Worm (Caenorhabditis elegans) whole organism, L2 larva: Measurements from ENCODE around the gene otpl-7.

Experiments
- F13H6.1 ChIP-seq: sonication (generic microtip); optimal IDR thresholded peaks from 2 replicates; lab custom pipeline; 2016; ENCODE audit warnings: missing genetic modification characterization, missing compliant biosample characterization
- R02D3.7 ChIP-seq: fragments of 150-350 bp; optimal IDR thresholded peaks from 2 replicates; lab custom pipeline; 2014; ENCODE audit warnings: missing biosample characterization, missing genetic modification characterization
- ZK546.5 ChIP-seq: sonication (generic microtip); optimal IDR thresholded peaks from 2 replicates; lab custom pipeline; 2017; ENCODE audit warnings: missing biosample characterization, missing genetic modification characterization
- aly-2 ChIP-seq: fragments of 150-350 bp; optimal IDR thresholded peaks from 2 replicates; lab custom pipeline; 2014; ENCODE audit warnings: missing biosample characterization, missing genetic modification characterization
- ama-1 ChIP-seq: fragments of 150-350 bp; optimal IDR thresholded peaks from 2 replicates; lab custom pipeline; 2018; ENCODE audit warnings: inconsistent platforms
- blmp-1 ChIP-seq: sonication (generic microtip); optimal IDR thresholded peaks from 2 replicates; lab custom pipeline; 2017; ENCODE audit warnings: missing genetic modification characterization, mild to moderate bottlenecking, missing compliant biosample characterization, antibody characterized with exemption, moderate library complexity; ENCODE audit not compliant: insufficient read depth
- ceh-16 ChIP-seq: fragments of 150-350 bp; optimal IDR thresholded peaks from 2 replicates; lab custom pipeline; 2014; ENCODE audit warnings: missing biosample characterization, missing genetic modification characterization
- ceh-82 ChIP-seq: fragments of 150-350 bp; optimal IDR thresholded peaks from 2 replicates; lab custom pipeline; 2014; ENCODE audit warnings: missing biosample characterization, missing genetic modification characterization
- dmd-4 ChIP-seq: sonication (generic microtip); optimal IDR thresholded peaks from 2 replicates; lab custom pipeline; 2017; ENCODE audit warnings: missing biosample characterization, missing genetic modification characterization
- egl-27 ChIP-seq: sonication (generic microtip); optimal IDR thresholded peaks from 3 replicates; lab custom pipeline; 2017; ENCODE audit warnings: missing biosample characterization, missing genetic modification reagents, missing genetic modification characterization
- elt-1 ChIP-seq: fragments of 150-350 bp; optimal IDR thresholded peaks from 2 replicates; lab custom pipeline; 2014; ENCODE audit warnings: missing biosample characterization, missing genetic modification characterization
- elt-3 ChIP-seq: sonication (generic microtip); optimal IDR thresholded peaks from 2 replicates; lab custom pipeline; 2017; ENCODE audit warnings: missing biosample characterization, missing genetic modification characterization
- gmeb-1 ChIP-seq: fragments of 150-350 bp; optimal IDR thresholded peaks from 2 replicates; lab custom pipeline; 2014; ENCODE audit warnings: missing biosample characterization, missing genetic modification characterization
- lin-11 ChIP-seq: fragments of 150-350 bp; sonication (generic microtip); optimal IDR thresholded peaks from 2 replicates; lab custom pipeline; 2014; ENCODE audit warnings: missing biosample characterization, missing genetic modification characterization, inconsistent platforms, mixed read lengths
- lin-13 ChIP-seq: fragments of 150-350 bp; optimal IDR thresholded peaks from 2 replicates; lab custom pipeline; 2014; ENCODE audit warnings: missing biosample characterization, missing genetic modification reagents, missing genetic modification characterization
- lin-39 ChIP-seq: fragments of 150-350 bp; optimal IDR thresholded peaks from 2 replicates; lab custom pipeline; 2014; ENCODE audit warnings: missing biosample characterization, missing genetic modification reagents, missing genetic modification characterization
- lsy-2 ChIP-seq, 2 experiments: fragments of 150-350 bp in 1 of 2; sonication (generic microtip) in 1 of 2; optimal IDR thresholded peaks; 2 replicates each; lab custom pipeline; 2014 to 2017; ENCODE audit warnings: missing biosample characterization in 2 of 2, missing genetic modification characterization in 2 of 2
- mbf-1 ChIP-seq: sonication (generic microtip); optimal IDR thresholded peaks from 2 replicates; lab custom pipeline; 2017; ENCODE audit warnings: missing biosample characterization, missing genetic modification characterization
- mdl-1 ChIP-seq, 2 experiments: fragments of 150-350 bp in 1 of 2; sonication (generic microtip) in 1 of 2; optimal IDR thresholded peaks; 2 replicates each; lab custom pipeline; 2017; ENCODE audit warnings: missing biosample characterization in 2 of 2, missing genetic modification characterization in 2 of 2
- nhr-10 ChIP-seq: sonication (generic microtip); optimal IDR thresholded peaks from 2 replicates; lab custom pipeline; 2017; ENCODE audit warnings: missing biosample characterization, missing genetic modification characterization
- nhr-11 ChIP-seq: fragments of 150-350 bp; optimal IDR thresholded peaks from 2 replicates; lab custom pipeline; 2014; ENCODE audit warnings: missing biosample characterization, missing genetic modification characterization
- nhr-12 ChIP-seq: fragments of 150-350 bp; optimal IDR thresholded peaks from 2 replicates; lab custom pipeline; 2014; ENCODE audit warnings: missing biosample characterization, missing genetic modification characterization
- nhr-23 ChIP-seq: fragments of 150-350 bp; optimal IDR thresholded peaks from 2 replicates; lab custom pipeline; 2014; ENCODE audit warnings: missing biosample characterization, missing genetic modification reagents, missing genetic modification characterization
- nhr-237 ChIP-seq: fragments of 150-350 bp; optimal IDR thresholded peaks from 2 replicates; lab custom pipeline; 2014; ENCODE audit warnings: missing biosample characterization, missing genetic modification characterization
- nhr-25 ChIP-seq: fragments of 150-350 bp; sonication (generic microtip); optimal IDR thresholded peaks from 3 replicates; lab custom pipeline; 2014; ENCODE audit warnings: missing biosample characterization, missing genetic modification characterization
- nhr-6 ChIP-seq: fragments of 150-350 bp; optimal IDR thresholded peaks from 2 replicates; lab custom pipeline; 2014; ENCODE audit warnings: missing biosample characterization, missing genetic modification characterization
- nhr-77 ChIP-seq: fragments of 150-350 bp; optimal IDR thresholded peaks from 2 replicates; lab custom pipeline; 2014; ENCODE audit warnings: missing biosample characterization, missing genetic modification characterization
- peb-1 ChIP-seq: fragments of 150-350 bp; optimal IDR thresholded peaks from 2 replicates; lab custom pipeline; 2014; ENCODE audit warnings: missing biosample characterization, missing genetic modification characterization
- sem-4 ChIP-seq: fragments of 150-350 bp; optimal IDR thresholded peaks from 2 replicates; lab custom pipeline; 2014; ENCODE audit warnings: missing biosample characterization, missing genetic modification reagents, missing genetic modification characterization
- skn-1 ChIP-seq: sonication (generic microtip); optimal IDR thresholded peaks from 2 replicates; lab custom pipeline; 2017; ENCODE audit warnings: missing biosample characterization, missing genetic modification characterization
- unc-39 ChIP-seq: fragments of 150-350 bp; optimal IDR thresholded peaks from 2 replicates; lab custom pipeline; 2014; ENCODE audit warnings: missing biosample characterization, missing genetic modification characterization
- unc-62 ChIP-seq: fragments of 150-350 bp; optimal IDR thresholded peaks from 2 replicates; lab custom pipeline; 2014; ENCODE audit warnings: missing biosample characterization, missing genetic modification reagents, missing genetic modification characterization
- zag-1 ChIP-seq: fragments of 150-350 bp; optimal IDR thresholded peaks from 2 replicates; lab custom pipeline; 2014; ENCODE audit warnings: missing biosample characterization, missing genetic modification characterization
- ztf-1 ChIP-seq: fragments of 200-800 bp; sonication (Bioruptor generic); conservative IDR thresholded peaks from 2 replicates; pipeline ENCODE4 v1.3.6; 2022; ENCODE audit warnings: missing genetic modification characterization, missing compliant biosample characterization
- ztf-11 ChIP-seq: sonication (generic microtip); optimal IDR thresholded peaks from 2 replicates; lab custom pipeline; 2017; ENCODE audit warnings: missing biosample characterization, missing genetic modification characterization

The otpl-7 gene

DNA sequence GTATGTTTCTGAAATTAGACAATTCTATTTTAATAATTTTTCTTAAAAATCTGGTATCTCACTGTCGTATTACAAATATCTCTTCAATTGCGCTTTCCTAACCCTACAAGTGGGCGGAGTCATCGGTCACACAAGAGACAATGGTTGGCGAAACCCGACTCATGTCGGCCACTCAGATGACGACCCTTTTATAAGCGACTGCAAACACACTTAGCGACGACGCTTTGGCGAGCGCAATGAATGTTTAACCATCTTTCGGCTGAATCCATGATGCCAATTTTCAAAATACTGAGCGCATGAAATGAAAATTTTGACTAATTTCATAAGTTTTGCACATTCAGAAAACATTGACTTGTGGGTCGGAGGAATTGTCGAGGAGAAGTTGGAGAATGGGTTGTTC, 21.0 kb upstream of the otpl-7 start (continued):
- TF ChIP-seq nhr-77 (tag; lab: Kevin White, UChicago) (peak; percentile 31), zag-1 (peak; percentile 81), nhr-10 (tag; lab: Kevin White, UChicago) (peak; percentile 51), ztf-1 (GFP tag; lab: Robert Waterston, UW) (0 out of 2 replicates have a peak, but pooled peaks have one; percentile 82), ama-1 (lab: Kevin White, UChicago) (peak; percentile 14), R02D3.7 (tag; lab: Kevin White, UChicago) (peak; percentile 56), peb-1 (tag; lab: Kevin White, UChicago) (peak; percentile 6), nhr-25 (tag; lab: Kevin White, UChicago) (no peak), ceh-16 (peak; percentile 65), ZK546.5 (tag; lab: Kevin White, UChicago) (peak; percentile 23), egl-27 (tag; lab: Kevin White, UChicago) (peak; percentile 90), lsy-2 (tag; optimal IDR thresholded peaks at IDR 0.05; lab: Kevin White, UChicago) (peak; percentile 87 to 88), elt-1 (tag; lab: Kevin White, UChicago) (no peak), nhr-12 (peak; percentile 40), mbf-1 (tag; lab: Kevin White, UChicago) (peak; percentile 14), ceh-82 (tag; lab: Kevin White, UChicago) (peak; percentile 85), elt-3 (tag; lab: Kevin White, UChicago) (no peak), nhr-237 (peak; percentile 63), nhr-23 (tag; lab: Kevin White, UChicago) (no peak), sem-4 (tag; lab: Kevin White, UChicago) (peak; percentile 87)

DNA sequence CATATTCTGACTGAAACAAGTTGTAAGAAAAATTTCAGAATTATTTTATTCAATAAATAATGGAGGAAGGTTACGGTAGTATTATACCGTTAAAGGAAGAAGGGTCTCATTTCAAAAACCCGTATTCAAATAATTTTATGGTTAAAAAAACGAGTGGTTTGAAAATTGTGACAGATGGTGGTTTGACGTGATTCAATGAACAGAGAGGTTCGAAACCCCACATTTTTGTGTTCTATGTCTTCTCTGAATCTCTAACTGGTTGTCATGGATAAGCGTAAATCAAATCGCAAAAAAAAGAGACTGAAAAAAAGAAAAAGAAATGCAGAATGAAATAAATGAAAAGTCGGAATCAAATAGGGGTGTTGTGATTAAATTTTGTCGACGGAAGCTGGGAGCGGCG, 14.0 kb upstream of the otpl-7 start, which contains the start of gene ZK994.6:
TSS of gene ZK994.6 (minus strand) at position 101 of the 400 bp plus-strand sequence.
- TF ChIP-seq nhr-6 (tag; lab: Kevin White, UChicago) (no peak), egl-27 (tag; lab: Kevin White, UChicago) (no peak), nhr-237 (no peak), ztf-11 (no peak), gmeb-1 (tag; lab: Kevin White, UChicago) (no peak), lin-11 (tag; lab: Kevin White, UChicago) (no peak), blmp-1 (tag; lab: Kevin White, UChicago) (no peak), unc-62 (GFP tag; lab: Kevin White, UChicago) (no peak), skn-1 (tag; lab: Kevin White, UChicago) (no peak), ztf-1 (GFP tag; lab: Robert Waterston, UW) (no peak), lin-39 (tag; lab: Kevin White, UChicago) (no peak)
- TF ChIP-seq, all 48 proteins: peak for 0

DNA sequence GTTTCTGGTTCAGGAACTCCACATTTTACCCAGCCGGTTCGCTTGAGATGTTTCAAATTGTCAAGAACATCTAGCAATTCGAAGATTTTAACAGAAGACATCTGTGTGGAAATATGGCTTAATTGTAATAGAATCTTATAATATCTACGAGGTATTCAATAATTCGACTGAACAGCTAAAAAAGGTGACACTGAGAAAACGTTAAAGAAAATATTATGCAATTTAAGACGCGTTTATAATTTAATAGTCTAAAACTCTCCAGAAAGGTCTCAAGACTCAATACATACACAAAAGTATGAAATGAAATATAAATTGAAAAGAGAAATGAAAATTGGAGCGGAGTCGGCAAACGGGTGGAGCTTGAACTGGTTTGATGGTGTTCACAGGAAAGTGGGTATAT, 7.9 kb upstream of the otpl-7 start, which contains the start of gene F45F2.9:
TSS of gene F45F2.9 (minus strand) at position 101 of the 400 bp plus-strand sequence.
- TF ChIP-seq mdl-1 (tag; optimal IDR thresholded peaks at IDR 0.05; lab: Kevin White, UChicago) = no peak
- TF ChIP-seq nhr-12 = no peak
- no peak for TF ChIP-seq ztf-1 (GFP tag; lab: Robert Waterston, UW)
- no peak for TF ChIP-seq lin-39 (tag; lab: Kevin White, UChicago)
- no peak for TF ChIP-seq ama-1 (lab: Kevin White, UChicago)
- no peak for TF ChIP-seq nhr-25 (tag; lab: Kevin White, UChicago)
- no peak for TF ChIP-seq skn-1 (tag; lab: Kevin White, UChicago)
- TF ChIP-seq nhr-11 (tag; lab: Kevin White, UChicago) = no peak
- TF ChIP-seq nhr-237 = no peak
- no peak for TF ChIP-seq nhr-77 (tag; lab: Kevin White, UChicago)
- no peak for TF ChIP-seq dmd-4 (tag; lab: Kevin White, UChicago)
- no peak for TF ChIP-seq nhr-23 (tag; lab: Kevin White, UChicago)
- TF ChIP-seq aly-2 (tag; lab: Kevin White, UChicago) = no peak
- TF ChIP-seq, all 48 proteins: peak for 0

DNA sequence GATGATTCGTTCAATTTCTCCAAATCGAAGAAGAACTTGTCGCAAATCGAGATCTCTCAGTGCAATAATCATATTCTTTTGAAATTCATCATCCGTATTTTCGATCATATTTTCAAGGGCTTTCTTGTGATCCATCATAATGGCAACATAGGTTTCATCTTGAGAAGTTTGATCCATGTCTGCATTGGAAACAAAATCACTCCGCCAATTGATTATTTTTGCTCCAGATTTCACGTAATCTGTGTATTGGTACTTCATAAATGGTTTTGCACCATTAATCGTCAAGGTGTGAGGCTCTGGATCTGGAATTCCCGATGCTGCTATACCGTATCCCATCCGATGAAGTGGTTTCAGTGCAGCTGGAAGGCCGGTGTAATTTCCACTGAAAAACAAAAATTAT, 4.9 kb upstream of the otpl-7 start:
- no peak for TF ChIP-seq ZK546.5 (tag; lab: Kevin White, UChicago)
- no peak for TF ChIP-seq unc-39 (tag; lab: Kevin White, UChicago)
- TF ChIP-seq lin-13 = no peak
- no peak for TF ChIP-seq lin-39 (tag; lab: Kevin White, UChicago)
- no peak for TF ChIP-seq F13H6.1 (tag; lab: Kevin White, UChicago)
- no peak for TF ChIP-seq ztf-1 (GFP tag; lab: Robert Waterston, UW)
